Fruit fly (Drosophila melanogaster): ENCODE measurements around the gene CG13062.

dm6 chr3L:16329495-16329894, 15.4 kb downstream of the CG13062 start, which contains the start of gene CG33061:
- TF ChIP-seq CG14711 (tag; optimal IDR thresholded peaks at IDR 0.05) (no peak), Crg-1 (GFP tag; optimal IDR thresholded peaks at IDR 0.05) (no peak), CG11617 (GFP tag; optimal IDR thresholded peaks at IDR 0.05) (no peak), Hr96 (GFP tag; optimal IDR thresholded peaks at IDR 0.05) (no peak)

All from whole organism, adult.